Worm (Caenorhabditis elegans): ENCODE data around the gene epac-1.
A peak's percentile ranks its signal among the peaks of the same experiment; 100 is the strongest.

Gene epac-1

ce11 chrIII:10195911-10196310 is 6.9 kb downstream of the epac-1 start:
- TF ChIP-seq sdc-2 (tag; optimal IDR thresholded peaks at IDR 0.05) = no peak
- TF ChIP-seq hlh-8 (tag; optimal IDR thresholded peaks at IDR 0.05) = no peak
- TF ChIP-seq ceh-9 (tag; optimal IDR thresholded peaks at IDR 0.05) = no peak
- TF ChIP-seq ztf-16 (tag; optimal IDR thresholded peaks at IDR 0.05) = no peak
- TF ChIP-seq ceh-14 (tag; optimal IDR thresholded peaks at IDR 0.05) = no peak
- no peak for TF ChIP-seq nhr-11 (tag; optimal IDR thresholded peaks at IDR 0.05)
- TF ChIP-seq pha-2 (tag; optimal IDR thresholded peaks at IDR 0.05) = no peak
- TF ChIP-seq gmeb-2 (tag; optimal IDR thresholded peaks at IDR 0.05) = no peak
- no peak for TF ChIP-seq unc-42 (tag; optimal IDR thresholded peaks at IDR 0.05)
- no peak for TF ChIP-seq hlh-15 (tag; optimal IDR thresholded peaks at IDR 0.05)
- TF ChIP-seq lim-6 (tag; optimal IDR thresholded peaks at IDR 0.05) = no peak

DNA sequence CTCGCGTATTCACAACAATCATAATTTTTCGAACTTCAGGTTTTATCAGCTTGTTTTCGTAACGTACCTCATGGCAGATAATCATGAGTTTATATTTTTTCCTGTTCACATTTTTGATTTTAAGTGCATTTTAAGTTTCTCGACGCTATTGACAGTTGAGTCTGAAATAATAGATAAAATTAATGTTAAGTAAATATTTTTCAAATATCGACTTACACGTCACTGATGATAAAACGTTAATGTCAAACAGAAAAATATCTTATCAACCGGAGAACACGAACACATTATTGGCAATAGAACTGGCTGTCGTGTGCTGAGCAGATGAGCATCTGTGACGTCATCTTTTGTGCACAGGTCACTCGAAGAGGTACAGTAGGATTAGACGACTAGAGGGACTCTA is 7.8 kb downstream of the epac-1 start:
- TF ChIP-seq elt-2 (tag; optimal IDR thresholded peaks at IDR 0.05) (peak; percentile 82), tbx-7 (tag; optimal IDR thresholded peaks at IDR 0.05) (no peak), pha-4 (tag; optimal IDR thresholded peaks at IDR 0.05) (no peak), madf-2 (tag; optimal IDR thresholded peaks at IDR 0.05) (no peak)

DNA sequence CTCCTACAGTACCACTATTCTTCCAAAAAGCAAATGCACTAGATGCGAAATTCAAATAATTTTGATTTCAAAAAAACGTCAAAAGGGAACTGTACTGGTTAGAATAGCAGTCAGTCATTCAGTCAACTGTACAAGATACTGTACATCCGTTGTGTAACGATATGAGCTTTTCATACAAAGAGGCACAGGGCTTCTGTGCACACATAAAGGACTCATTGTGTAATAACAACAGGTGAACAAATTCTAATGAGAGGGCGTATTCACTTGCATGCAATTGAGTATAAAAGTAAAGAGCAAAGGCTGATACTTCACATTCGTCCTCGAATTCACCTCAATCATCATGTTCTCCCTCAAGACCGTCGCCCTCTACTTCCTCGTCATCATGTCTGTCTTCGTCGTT is 8.4 kb downstream of the epac-1 start, which contains the start of gene dod-6:
TSS of gene dod-6 (plus strand) at position 301 of the 400 bp plus-strand sequence.
- no peak for TF ChIP-seq dmd-4 (tag; optimal IDR thresholded peaks at IDR 0.05; ENCODE audit: borderline replicate concordance)
- TF ChIP-seq pha-2 (tag; optimal IDR thresholded peaks at IDR 0.05) = no peak
- no peak for TF ChIP-seq K02D7.2 (tag; optimal IDR thresholded peaks at IDR 0.05)
- TF ChIP-seq Y22D7AL.16 (tag; optimal IDR thresholded peaks at IDR 0.05) = no peak
- TF ChIP-seq tbx-2 (tag; optimal IDR thresholded peaks at IDR 0.05) = no peak
- no peak for TF ChIP-seq pha-4 (tag; optimal IDR thresholded peaks at IDR 0.05)
- no peak for TF ChIP-seq ceh-48 (tag; optimal IDR thresholded peaks at IDR 0.05)
- TF ChIP-seq ceh-22 (tag; optimal IDR thresholded peaks at IDR 0.05) = no peak
- no peak for TF ChIP-seq nfya-1 (tag; optimal IDR thresholded peaks at IDR 0.05)
- TF ChIP-seq hlh-13 (GFP tag; optimal IDR thresholded peaks at IDR 0.05) = no peak
- TF ChIP-seq ceh-14 (tag; optimal IDR thresholded peaks at IDR 0.05) = no peak
- no peak for TF ChIP-seq ceh-6 (GFP tag; optimal IDR thresholded peaks at IDR 0.05)
- no peak for TF ChIP-seq nhr-11 (tag; optimal IDR thresholded peaks at IDR 0.05)

ce11 chrIII:10199052-10199451 is 10.0 kb downstream of the epac-1 start, which contains the start of gene T20G5.8:
Gene T20G5.8 (plus strand): TSS chrIII:10199352.
- no peak for TF ChIP-seq unc-3 (GFP tag; conservative IDR thresholded peaks at IDR 0.05)
- no peak for TF ChIP-seq unc-3 (tag; optimal IDR thresholded peaks at IDR 0.05)
- TF ChIP-seq gmeb-2 (tag; optimal IDR thresholded peaks at IDR 0.05) = no peak
- no peak for TF ChIP-seq madf-2 (tag; optimal IDR thresholded peaks at IDR 0.05)
- TF ChIP-seq pha-2 (tag; optimal IDR thresholded peaks at IDR 0.05) = no peak
- no peak for TF ChIP-seq ceh-2 (tag; optimal IDR thresholded peaks at IDR 0.05)
- TF ChIP-seq unc-42 (tag; optimal IDR thresholded peaks at IDR 0.05) = no peak
- no peak for TF ChIP-seq tbx-7 (tag; optimal IDR thresholded peaks at IDR 0.05)
- TF ChIP-seq nhr-11 (tag; optimal IDR thresholded peaks at IDR 0.05) = no peak
- no peak for TF ChIP-seq hlh-13 (GFP tag; optimal IDR thresholded peaks at IDR 0.05)
- TF ChIP-seq sox-4 (tag; optimal IDR thresholded peaks at IDR 0.05) = no peak
- no peak for TF ChIP-seq ceh-9 (tag; optimal IDR thresholded peaks at IDR 0.05)
- no peak for TF ChIP-seq ceh-30 (tag; optimal IDR thresholded peaks at IDR 0.05)
- TF ChIP-seq K09A11.1 (tag; optimal IDR thresholded peaks at IDR 0.05; ENCODE audit: insufficient read depth) = no peak

DNA sequence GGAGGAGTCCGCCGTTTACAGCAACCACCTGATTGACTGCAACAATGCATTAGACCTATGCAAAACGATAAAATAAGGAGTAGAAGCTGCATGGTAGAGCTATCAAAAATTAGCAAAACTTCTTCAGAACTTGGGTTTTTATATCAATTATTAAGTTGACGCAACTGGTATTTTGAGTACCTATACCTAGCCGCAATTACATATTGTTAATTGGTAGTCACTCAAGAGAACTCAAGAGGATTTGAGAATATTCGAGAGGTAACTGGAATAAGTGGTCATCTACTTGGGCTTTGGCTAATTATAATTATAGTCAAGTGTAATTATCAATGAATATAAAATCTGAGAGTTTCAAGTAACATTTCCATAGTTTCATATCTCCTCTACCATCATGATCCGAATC is 12.2 kb downstream of the epac-1 start, which contains the start of the genes T20G5.13 and T20G5.12:
TSS of gene T20G5.13 (minus strand) at position 101 of the 400 bp plus-strand sequence.
TSS of gene T20G5.12 (plus strand) at position 370 of the 400 bp plus-strand sequence.
- TF ChIP-seq sdc-2 (tag; optimal IDR thresholded peaks at IDR 0.05) (no peak), unc-3 (GFP tag; conservative IDR thresholded peaks at IDR 0.05) (no peak), unc-3 (tag; optimal IDR thresholded peaks at IDR 0.05) (no peak), pha-2 (tag; optimal IDR thresholded peaks at IDR 0.05) (no peak), unc-86 (tag; optimal IDR thresholded peaks at IDR 0.05) (no peak), ceh-19 (GFP tag; optimal IDR thresholded peaks at IDR 0.05) (no peak), ahr-1 (tag; optimal IDR thresholded peaks at IDR 0.05) (no peak), dve-1 (tag; optimal IDR thresholded peaks at IDR 0.05) (no peak), unc-55 (GFP tag; optimal IDR thresholded peaks at IDR 0.05) (no peak), Y22D7AL.16 (tag; optimal IDR thresholded peaks at IDR 0.05) (no peak), che-1 (tag; optimal IDR thresholded peaks at IDR 0.05) (no peak), dmd-4 (tag; optimal IDR thresholded peaks at IDR 0.05; ENCODE audit: borderline replicate concordance) (no peak), unc-42 (tag; optimal IDR thresholded peaks at IDR 0.05) (no peak), ama-1 (optimal IDR thresholded peaks at IDR 0.05) (no peak)

Measured in whole organism, late embryonic.